Fruit fly (Drosophila melanogaster): ENCODE results near the gene CG10600.

CG10600 gene

dm6 chr2L:18809486-18809885 is 30.0 kb downstream of the CG10600 start:
- TF ChIP-seq Vsx2 (GFP tag; optimal IDR thresholded peaks at IDR 0.05; ENCODE audit: partially characterized antibody) = no peak
- no peak for TF ChIP-seq N (GFP tag; optimal IDR thresholded peaks at IDR 0.05)
- TF ChIP-seq dl (GFP tag; optimal IDR thresholded peaks at IDR 0.05; ENCODE audit: insufficient read depth in 1 of 2, partially characterized antibody in 2 of 2) = no peak
- TF ChIP-seq CrebA (GFP tag; optimal IDR thresholded peaks at IDR 0.05; ENCODE audit: borderline replicate concordance) = no peak
- no peak for TF ChIP-seq CG9705 (GFP tag; optimal IDR thresholded peaks at IDR 0.05)
- no peak for TF ChIP-seq Hr78 (GFP tag; optimal IDR thresholded peaks at IDR 0.05)
- TF ChIP-seq CG32264 (GFP tag; optimal IDR thresholded peaks at IDR 0.05) = no peak
- no peak for TF ChIP-seq Dif (GFP tag; optimal IDR thresholded peaks at IDR 0.05; ENCODE audit: partially characterized antibody)
- TF ChIP-seq OdsH (GFP tag; optimal IDR thresholded peaks at IDR 0.05) = no peak

dm6 chr2L:18808754-18809329 is 30.6 kb downstream of the CG10600 start:
- TF ChIP-seq pan (optimal IDR thresholded peaks at IDR 0.05) (no peak), br (GFP tag; optimal IDR thresholded peaks at IDR 0.05) (no peak), dsf (GFP tag; optimal IDR thresholded peaks at IDR 0.05; ENCODE audit: borderline replicate concordance) (no peak), Vsx2 (GFP tag; optimal IDR thresholded peaks at IDR 0.05; ENCODE audit: partially characterized antibody) (no peak), woc (GFP tag; optimal IDR thresholded peaks at IDR 0.05) (no peak)

dm6 chr2L:18805637-18806403 is 33.7 kb downstream of the CG10600 start:
- TF ChIP-seq dsf (GFP tag; optimal IDR thresholded peaks at IDR 0.05; ENCODE audit: borderline replicate concordance) (no peak), Dfd (GFP tag; optimal IDR thresholded peaks at IDR 0.05) (no peak), CrebA (GFP tag; optimal IDR thresholded peaks at IDR 0.05; ENCODE audit: borderline replicate concordance) (no peak), GATAd (GFP tag; optimal IDR thresholded peaks at IDR 0.05) (no peak), ey (GFP tag; optimal IDR thresholded peaks at IDR 0.05) (peak; percentile 54), Sp1 (GFP tag; optimal IDR thresholded peaks at IDR 0.05) (peak; percentile 54), Dif (GFP tag; optimal IDR thresholded peaks at IDR 0.05; ENCODE audit: partially characterized antibody) (no peak), Abd-B (GFP tag; optimal IDR thresholded peaks at IDR 0.05) (no peak), Hr78 (GFP tag; optimal IDR thresholded peaks at IDR 0.05) (no peak), Rel (GFP tag; optimal IDR thresholded peaks at IDR 0.05) (no peak), Rel (tag; optimal IDR thresholded peaks at IDR 0.05) (no peak), br (GFP tag; optimal IDR thresholded peaks at IDR 0.05) (peak; percentile 36), foxo (GFP tag; optimal IDR thresholded peaks at IDR 0.05) (peak in 1 of 2 experiments; percentile 68), pan (optimal IDR thresholded peaks at IDR 0.05) (no peak), rgr (GFP tag; optimal IDR thresholded peaks at IDR 0.05) (peak; percentile 50), Jra (GFP tag; optimal IDR thresholded peaks at IDR 0.05) (peak; percentile 8), tai (GFP tag; optimal IDR thresholded peaks at IDR 0.05) (peak; percentile 32), OdsH (GFP tag; optimal IDR thresholded peaks at IDR 0.05) (peak; percentile 17), dmrt93B (GFP tag; optimal IDR thresholded peaks at IDR 0.05) (peak; percentile 50), brk (GFP tag; optimal IDR thresholded peaks at IDR 0.05) (peak; percentile 16), woc (GFP tag; optimal IDR thresholded peaks at IDR 0.05) (peak; percentile 42), Hnf4 (GFP tag; optimal IDR thresholded peaks at IDR 0.05) (peak; percentile 55), Hr83 (GFP tag; optimal IDR thresholded peaks at IDR 0.05; ENCODE audit: poor library complexity, severe bottlenecking) (no peak), h (GFP tag; optimal IDR thresholded peaks at IDR 0.05) (peak; percentile 65), Myc (optimal IDR thresholded peaks at IDR 0.05) (no peak), fru (GFP tag; optimal IDR thresholded peaks at IDR 0.05) (peak; percentile 59), Mio (GFP tag; optimal IDR thresholded peaks at IDR 0.05) (no peak), CG9705 (GFP tag; optimal IDR thresholded peaks at IDR 0.05) (no peak), jim (GFP tag; optimal IDR thresholded peaks at IDR 0.05) (no peak), lola (GFP tag; optimal IDR thresholded peaks at IDR 0.05) (no peak), dl (GFP tag; optimal IDR thresholded peaks at IDR 0.05; ENCODE audit: insufficient read depth in 1 of 2, partially characterized antibody in 2 of 2) (no peak), sv (GFP tag; optimal IDR thresholded peaks at IDR 0.05) (no peak), N (GFP tag; optimal IDR thresholded peaks at IDR 0.05) (no peak), usp (GFP tag; optimal IDR thresholded peaks at IDR 0.05) (no peak), CG32264 (GFP tag; optimal IDR thresholded peaks at IDR 0.05) (no peak), psq (GFP tag; optimal IDR thresholded peaks at IDR 0.05) (peak; percentile 38), sage (GFP tag; optimal IDR thresholded peaks at IDR 0.05) (no peak), Vsx2 (GFP tag; optimal IDR thresholded peaks at IDR 0.05; ENCODE audit: partially characterized antibody) (no peak), HLH106 (tag; optimal IDR thresholded peaks at IDR 0.05) (peak; percentile 61)
